Worm (Caenorhabditis elegans) whole organism, late embryonic: ENCODE measurements around the gene eri-1.

Source experiments
- eyg-1 ChIP-seq: sonication (generic microtip); optimal IDR thresholded peaks from 2 replicates; lab custom pipeline; 2016; ENCODE audit warnings: missing genotype, missing genetic modification characterization, missing compliant biosample characterization
- hlh-30 ChIP-seq: sonication (generic microtip); optimal IDR thresholded peaks from 2 replicates; lab custom pipeline; 2017; ENCODE audit warnings: antibody characterized with exemption, missing genetic modification characterization, missing compliant biosample characterization; ENCODE audit not compliant: insufficient read depth

DNA sequence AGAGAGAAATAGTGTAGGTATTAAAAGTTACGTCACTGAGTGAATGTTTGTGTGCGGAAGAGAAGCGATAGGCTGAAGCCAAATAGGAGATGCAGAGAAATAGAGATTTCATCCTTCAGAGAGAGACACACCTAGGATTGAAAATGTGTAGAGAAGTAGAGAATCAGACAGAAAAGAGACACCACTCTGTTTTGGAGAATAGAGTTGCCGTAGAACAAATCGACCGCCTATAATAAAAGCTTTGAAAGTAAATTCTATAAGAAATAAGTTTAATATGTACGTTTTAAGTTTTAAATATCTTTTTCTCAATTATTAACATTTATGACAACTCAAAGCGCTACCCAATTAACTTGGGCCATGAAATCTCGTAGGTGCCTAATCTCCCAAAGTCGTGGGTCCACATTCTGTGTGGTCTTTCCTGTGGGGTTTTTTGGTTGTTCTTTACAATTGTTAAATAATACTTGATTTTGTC lies 9.3 kb downstream of the eri-1 start, which contains the start of gene T07A9.12:
- TF ChIP-seq hlh-30 (tag; lab: Kevin White, UChicago) (no peak), eyg-1 (tag; lab: Kevin White, UChicago) (no peak)
